Worm (Caenorhabditis elegans) whole organism, L3 larva: ENCODE data around the gene pals-18.

Experiments
- R02D3.7 ChIP-seq: fragments of 150-350 bp; optimal IDR thresholded peaks from 2 replicates; lab custom pipeline; 2014; ENCODE audit warnings: missing biosample characterization, missing genetic modification characterization
- ZK546.5 ChIP-seq: sonication (generic microtip); optimal IDR thresholded peaks from 2 replicates; lab custom pipeline; 2017; ENCODE audit warnings: missing biosample characterization, missing genetic modification characterization
- ceh-82 ChIP-seq: fragments of 150-350 bp; optimal IDR thresholded peaks from 2 replicates; lab custom pipeline; 2014; ENCODE audit warnings: missing biosample characterization, missing genetic modification characterization
- egl-5 ChIP-seq: fragments of 150-350 bp; optimal IDR thresholded peaks from 2 replicates; lab custom pipeline; 2017; ENCODE audit warnings: missing biosample characterization, missing genetic modification reagents, missing genetic modification characterization, inconsistent platforms
- elt-1 ChIP-seq: fragments of 150-350 bp; optimal IDR thresholded peaks from 2 replicates; lab custom pipeline; 2014; ENCODE audit warnings: missing biosample characterization, missing genetic modification characterization
- elt-2 ChIP-seq: sonication (generic microtip); optimal IDR thresholded peaks from 2 replicates; lab custom pipeline; 2016; ENCODE audit warnings: missing genetic modification reagents, mild to moderate bottlenecking, missing genetic modification characterization, missing compliant biosample characterization
- eor-1 ChIP-seq, 2 experiments: fragments of 150-350 bp; optimal IDR thresholded peaks; 2 replicates each; lab custom pipeline; 2014 to 2018; ENCODE audit warnings: missing biosample characterization in 2 of 2, missing genetic modification characterization in 2 of 2
- fkh-2 ChIP-seq: fragments of 150-350 bp; optimal IDR thresholded peaks from 2 replicates; lab custom pipeline; 2014; ENCODE audit warnings: missing biosample characterization, missing genetic modification reagents, missing genetic modification characterization
- fos-1 ChIP-seq: fragments of 150-350 bp; optimal IDR thresholded peaks from 2 replicates; lab custom pipeline; 2014; ENCODE audit warnings: missing biosample characterization, missing genetic modification characterization
- hmg-11 ChIP-seq: sonication (generic microtip); optimal IDR thresholded peaks from 2 replicates; lab custom pipeline; 2016; ENCODE audit warnings: missing genetic modification characterization, missing compliant biosample characterization
- jun-1 ChIP-seq: fragments of 150-350 bp; optimal IDR thresholded peaks from 2 replicates; lab custom pipeline; 2014; ENCODE audit warnings: missing biosample characterization, missing genetic modification reagents, missing genetic modification characterization
- lin-39 ChIP-seq: fragments of 150-350 bp; optimal IDR thresholded peaks from 2 replicates; lab custom pipeline; 2018; ENCODE audit warnings: missing biosample characterization, missing genetic modification reagents, missing genetic modification characterization
- lsy-12 ChIP-seq: sonication (generic microtip); optimal IDR thresholded peaks from 2 replicates; lab custom pipeline; 2016; ENCODE audit warnings: mild to moderate bottlenecking, missing genetic modification characterization, missing compliant biosample characterization
- nfya-1 ChIP-seq: sonication (generic microtip); optimal IDR thresholded peaks from 2 replicates; lab custom pipeline; 2017; ENCODE audit warnings: missing genetic modification characterization, mild to moderate bottlenecking, missing compliant biosample characterization, antibody characterized with exemption, moderate library complexity; ENCODE audit not compliant: insufficient read depth
- nhr-11 ChIP-seq: fragments of 150-350 bp; optimal IDR thresholded peaks from 2 replicates; lab custom pipeline; 2014; ENCODE audit warnings: missing biosample characterization, missing genetic modification characterization
- nhr-237 ChIP-seq: fragments of 150-350 bp; optimal IDR thresholded peaks from 2 replicates; lab custom pipeline; 2014; ENCODE audit warnings: missing biosample characterization, missing genetic modification characterization
- nhr-25 ChIP-seq: sonication (generic microtip); optimal IDR thresholded peaks from 2 replicates; lab custom pipeline; 2017; ENCODE audit warnings: missing biosample characterization, missing genetic modification characterization
- nhr-28 ChIP-seq: fragments of 150-350 bp; optimal IDR thresholded peaks from 2 replicates; lab custom pipeline; 2014; ENCODE audit warnings: missing biosample characterization, missing genetic modification characterization
- nhr-43 ChIP-seq: sonication (generic microtip); optimal IDR thresholded peaks from 2 replicates; lab custom pipeline; 2016; ENCODE audit warnings: mild to moderate bottlenecking, missing genetic modification characterization, missing compliant biosample characterization; ENCODE audit not compliant: poor library complexity, severe bottlenecking
- nhr-77 ChIP-seq: fragments of 150-350 bp; optimal IDR thresholded peaks from 2 replicates; lab custom pipeline; 2014; ENCODE audit warnings: missing biosample characterization, missing genetic modification characterization
- pha-4 ChIP-seq: fragments of 150-350 bp; optimal IDR thresholded peaks from 2 replicates; lab custom pipeline; 2014; ENCODE audit warnings: missing biosample characterization, missing genetic modification reagents, missing genetic modification characterization
- pqm-1 ChIP-seq: fragments of 150-350 bp; optimal IDR thresholded peaks from 2 replicates; lab custom pipeline; 2017; ENCODE audit warnings: missing biosample characterization, missing genetic modification characterization, inconsistent platforms
- skn-1 ChIP-seq: fragments of 150-350 bp; optimal IDR thresholded peaks from 2 replicates; lab custom pipeline; 2014; ENCODE audit warnings: missing biosample characterization, missing genetic modification characterization
- unc-39 ChIP-seq: sonication (generic microtip); optimal IDR thresholded peaks from 4 replicates; lab custom pipeline; 2017; ENCODE audit warnings: missing biosample characterization, missing genetic modification characterization
- unc-62 ChIP-seq: fragments of 150-350 bp; sonication (generic microtip); optimal IDR thresholded peaks from 4 replicates; lab custom pipeline; 2014; ENCODE audit warnings: missing biosample characterization, missing genetic modification reagents, missing genetic modification characterization
- zag-1 ChIP-seq: fragments of 150-350 bp; optimal IDR thresholded peaks from 2 replicates; lab custom pipeline; 2014; ENCODE audit warnings: missing biosample characterization, missing genetic modification characterization
- ztf-11 ChIP-seq: fragments of 150-350 bp; optimal IDR thresholded peaks from 2 replicates; lab custom pipeline; 2014; ENCODE audit warnings: missing biosample characterization, missing genetic modification characterization
- ztf-4 ChIP-seq: fragments of 150-350 bp; optimal IDR thresholded peaks from 2 replicates; lab custom pipeline; 2014; ENCODE audit warnings: missing biosample characterization, missing genetic modification characterization

Gene pals-18

DNA sequence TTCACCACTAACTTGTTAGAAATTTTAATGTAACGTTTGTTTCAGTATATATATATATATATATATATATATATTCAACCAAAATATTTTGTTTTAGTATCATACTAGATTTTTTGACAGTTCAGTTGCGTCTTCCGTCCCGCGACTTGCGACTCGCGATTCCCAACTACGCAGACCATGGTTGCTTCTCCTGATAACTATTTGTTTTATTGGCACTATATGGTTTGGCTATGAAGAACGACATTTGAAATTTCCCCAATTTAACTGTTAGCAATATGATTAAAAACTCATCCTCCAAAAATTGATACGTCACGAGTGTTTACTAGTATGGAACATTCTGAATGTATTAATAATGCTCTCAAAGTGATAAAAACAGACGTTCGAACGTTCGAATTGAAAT lies 18.5 kb upstream of the pals-18 start:
- TF ChIP-seq elt-2 (tag; lab: Kevin White, UChicago) = peak; percentile 31
- no peak for TF ChIP-seq ceh-82
- TF ChIP-seq unc-39 (tag; lab: Kevin White, UChicago) = no peak
- TF ChIP-seq, all 47 proteins: peak for 1

DNA sequence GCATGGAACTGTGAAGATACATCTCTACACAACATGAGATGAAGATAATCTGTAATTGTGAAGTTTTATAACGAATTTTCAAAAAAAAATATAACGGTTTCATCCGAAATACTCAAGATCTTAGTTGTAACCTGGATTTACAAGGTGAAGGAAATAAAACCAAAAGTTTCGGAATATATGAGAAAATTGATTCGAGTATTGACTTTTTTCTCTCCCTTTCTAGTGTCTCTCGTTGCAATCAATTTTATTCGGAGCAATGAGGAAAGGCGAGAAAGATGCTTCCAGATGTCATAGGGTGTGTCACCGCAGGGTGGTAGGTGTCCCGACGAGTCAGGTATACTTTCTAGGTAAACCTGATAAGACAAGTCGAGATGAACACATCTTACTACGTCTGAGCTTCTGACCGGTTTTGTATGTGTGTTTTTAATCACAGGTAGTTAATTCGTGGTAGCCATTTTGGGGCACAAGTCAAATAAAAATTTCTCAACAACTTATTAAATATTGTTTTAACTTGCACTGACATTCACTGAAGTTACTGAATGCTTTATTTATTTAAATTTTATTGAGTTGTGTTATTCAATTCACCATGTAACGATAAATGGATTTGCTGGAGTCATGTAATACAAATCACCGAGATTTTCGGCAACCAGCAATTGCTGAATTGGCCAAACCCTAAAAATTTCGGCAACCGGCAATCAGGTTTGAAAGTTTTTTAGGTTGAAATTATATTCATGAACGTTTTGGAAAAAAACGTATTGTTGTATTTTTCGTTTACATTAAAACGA lies 14.7 kb upstream of the pals-18 start, which contains the start of gene pals-20:
Gene pals-20, minus strand, starts transcription at position 51 of the 785 bp plus-strand sequence.
- TF ChIP-seq ztf-4 (tag; lab: Kevin White, UChicago) = no peak
- TF ChIP-seq egl-5 (tag; lab: Kevin White, UChicago) = no peak
- no peak for TF ChIP-seq fkh-2 (tag; lab: Kevin White, UChicago)
- peak; percentile 49 for TF ChIP-seq elt-2 (tag; lab: Kevin White, UChicago)
- no peak for TF ChIP-seq unc-39 (tag; lab: Kevin White, UChicago)
- no peak for TF ChIP-seq elt-1 (tag; lab: Kevin White, UChicago)
- TF ChIP-seq R02D3.7 = no peak
- TF ChIP-seq ztf-11 (tag; lab: Kevin White, UChicago) = no peak
- peak; percentile 16 for TF ChIP-seq pqm-1 (tag; lab: Kevin White, UChicago)
- TF ChIP-seq jun-1 (tag; lab: Kevin White, UChicago) = no peak
- TF ChIP-seq nhr-237 (tag; lab: Kevin White, UChicago) = no peak
- TF ChIP-seq ZK546.5 (tag; lab: Kevin White, UChicago) = no peak

DNA sequence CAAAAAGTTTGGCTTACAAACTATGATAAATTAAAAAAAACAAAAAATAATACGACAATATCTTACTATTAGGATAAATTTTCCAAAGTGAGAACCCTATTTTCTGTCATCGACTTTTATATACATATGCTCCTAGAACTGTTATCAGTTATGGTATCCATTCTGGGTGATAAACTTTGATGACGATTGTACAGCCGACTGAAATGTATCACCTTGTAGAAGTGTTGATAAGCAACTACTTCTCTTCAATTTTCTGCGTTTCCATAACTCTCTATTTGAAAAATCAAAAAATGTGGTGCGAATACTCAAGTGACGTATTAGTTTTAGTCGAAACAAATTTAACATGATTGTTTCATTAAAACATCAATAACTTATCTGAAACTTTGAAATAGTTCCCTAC lies 13.2 kb upstream of the pals-18 start:
- TF ChIP-seq fos-1 (tag; lab: Kevin White, UChicago) = peak; percentile 27
- TF ChIP-seq pqm-1 (tag; lab: Kevin White, UChicago) = peak; percentile 86
- TF ChIP-seq elt-2 (tag; lab: Kevin White, UChicago) = peak; percentile 95
- no peak for TF ChIP-seq skn-1
- TF ChIP-seq zag-1 (tag; lab: Kevin White, UChicago) = no peak
- TF ChIP-seq jun-1 (tag; lab: Kevin White, UChicago) = peak; percentile 72
- TF ChIP-seq ZK546.5 (tag; lab: Kevin White, UChicago) = no peak
- no peak for TF ChIP-seq lsy-12 (tag; lab: Kevin White, UChicago)

DNA sequence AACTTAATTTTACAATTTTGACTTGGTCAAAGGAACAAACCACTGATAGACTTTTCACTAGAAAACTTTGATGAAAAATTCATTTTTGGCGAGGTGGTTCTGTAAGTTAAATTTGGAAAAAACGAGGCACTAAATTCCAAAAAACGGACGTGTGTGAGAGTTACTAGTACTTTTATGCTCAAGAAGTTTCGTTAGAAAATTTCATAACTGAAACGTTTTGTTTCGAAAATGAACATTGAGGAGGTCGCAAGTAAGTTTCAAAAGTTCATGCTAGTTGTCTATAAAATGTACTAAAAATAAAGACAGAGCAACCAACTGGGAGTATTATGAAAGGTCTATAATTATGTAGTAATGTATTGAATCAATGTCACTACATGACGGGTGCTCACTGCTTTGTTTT lies 11.5 kb upstream of the pals-18 start, which contains the start of gene pals-17:
Gene pals-17, minus strand, starts transcription at position 101 of the 400 bp plus-strand sequence.
- no peak for TF ChIP-seq eor-1 (tag; optimal IDR thresholded peaks at IDR 0.05; lab: Kevin White, UChicago)
- TF ChIP-seq lsy-12 (tag; lab: Kevin White, UChicago) = no peak
- TF ChIP-seq elt-1 (tag; lab: Kevin White, UChicago) = no peak
- TF ChIP-seq nhr-11 (tag; lab: Kevin White, UChicago) = no peak
- no peak for TF ChIP-seq ztf-4 (tag; lab: Kevin White, UChicago)
- TF ChIP-seq zag-1 (tag; lab: Kevin White, UChicago) = no peak
- TF ChIP-seq egl-5 (tag; lab: Kevin White, UChicago) = no peak
- TF ChIP-seq skn-1 = no peak
- no peak for TF ChIP-seq ztf-11 (tag; lab: Kevin White, UChicago)
- TF ChIP-seq nfya-1 (tag; lab: Kevin White, UChicago) = no peak
- no peak for TF ChIP-seq jun-1 (tag; lab: Kevin White, UChicago)
- no peak for TF ChIP-seq nhr-25
- no peak for TF ChIP-seq nhr-43 (tag; lab: Kevin White, UChicago)
- TF ChIP-seq pha-4 (tag; lab: Kevin White, UChicago) = no peak
- no peak for TF ChIP-seq pqm-1 (tag; lab: Kevin White, UChicago)

DNA sequence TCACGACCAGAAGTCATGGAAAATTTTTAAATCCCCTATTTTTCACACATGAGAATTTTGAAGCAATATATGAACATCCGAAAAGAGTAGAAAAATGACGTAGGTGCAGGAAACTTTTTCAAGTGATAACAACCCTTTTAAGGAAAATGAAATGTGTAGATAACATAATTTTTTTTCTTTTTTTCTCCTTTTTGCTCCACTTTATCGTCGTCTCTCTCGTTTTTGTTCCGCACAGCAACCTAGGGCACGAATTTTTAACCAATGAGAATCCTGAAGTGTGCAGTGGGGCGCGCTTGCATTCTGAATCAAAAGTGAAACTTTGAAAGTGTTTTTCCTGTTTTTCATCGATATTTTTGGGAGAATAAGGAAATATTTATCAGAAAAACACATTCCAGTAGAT lies 10.4 kb upstream of the pals-18 start:
- TF ChIP-seq nhr-28 (tag; lab: Kevin White, UChicago) (no peak), unc-62 (no peak), ceh-82 (no peak), elt-2 (tag; lab: Kevin White, UChicago) (peak; percentile 98), hmg-11 (tag; lab: Kevin White, UChicago) (no peak), pha-4 (tag; lab: Kevin White, UChicago) (peak; percentile 29), jun-1 (tag; lab: Kevin White, UChicago) (peak; percentile 88), egl-5 (tag; lab: Kevin White, UChicago) (no peak), ztf-4 (tag; lab: Kevin White, UChicago) (no peak), ZK546.5 (tag; lab: Kevin White, UChicago) (no peak), pqm-1 (tag; lab: Kevin White, UChicago) (peak; percentile 85), nfya-1 (tag; lab: Kevin White, UChicago) (peak; percentile 10)

DNA sequence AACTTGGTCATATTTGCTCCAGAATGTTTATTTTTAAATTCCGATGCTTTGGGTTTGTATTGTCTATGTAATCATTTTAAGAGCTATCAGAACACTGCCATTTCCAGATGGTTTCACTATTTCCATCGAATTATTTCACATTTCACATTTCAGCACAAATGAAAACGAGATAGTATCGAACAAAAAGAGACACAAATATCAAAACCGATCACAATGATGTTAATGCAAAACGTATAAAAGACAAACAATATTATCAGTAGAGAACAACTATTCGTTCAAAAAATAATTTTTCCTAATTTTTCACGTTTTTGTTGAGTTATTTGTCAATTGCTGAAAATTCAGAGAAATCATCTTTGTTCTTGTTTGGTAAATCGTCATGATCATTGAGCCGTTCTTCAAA lies 7.9 kb upstream of the pals-18 start:
- TF ChIP-seq lin-39 (tag; lab: Kevin White, UChicago) (no peak), pha-4 (tag; lab: Kevin White, UChicago) (peak; percentile 17), nhr-25 (no peak), pqm-1 (tag; lab: Kevin White, UChicago) (peak; percentile 30), elt-2 (tag; lab: Kevin White, UChicago) (peak; percentile 68), nhr-77 (tag; lab: Kevin White, UChicago) (no peak)
